Fruit fly (Drosophila melanogaster): ENCODE data around the gene CG17991.

CG17991 gene

dm6 chr3R:27281022-27281810 lies 40.1 kb downstream of the CG17991 start (continued):
- TF ChIP-seq CG31365 (tag; optimal IDR thresholded peaks at IDR 0.05): peak; percentile 87
- peak in 1 of 2 experiments; percentile 88 for TF ChIP-seq Eip74EF (GFP tag; optimal IDR thresholded peaks at IDR 0.05)
- TF ChIP-seq pfk (GFP tag; optimal IDR thresholded peaks at IDR 0.05): no peak
- TF ChIP-seq CG3838 (GFP tag; optimal IDR thresholded peaks at IDR 0.05): peak; percentile 86
- no peak for TF ChIP-seq Sin3A (optimal IDR thresholded peaks at IDR 0.05)
- peak; percentile 51; the same call in 2 of the 3 replicates for TF ChIP-seq CG16813 (GFP tag; IDR thresholded peaks at IDR 0.05; ENCODE audit: partially characterized antibody)
- peak; percentile 92 for TF ChIP-seq Mes4 (GFP tag; optimal IDR thresholded peaks at IDR 0.05)
- peak; percentile 78 for TF ChIP-seq CG10462 (GFP tag; optimal IDR thresholded peaks at IDR 0.05)
- peak; percentile 59 for TF ChIP-seq fru (optimal IDR thresholded peaks at IDR 0.05)
- peak; percentile 90 for TF ChIP-seq scrt (GFP tag; optimal IDR thresholded peaks at IDR 0.05)
- TF ChIP-seq CG6254 (GFP tag; optimal IDR thresholded peaks at IDR 0.05): peak; percentile 91
- peak; percentile 96 for TF ChIP-seq schlank (tag; optimal IDR thresholded peaks at IDR 0.05)
- peak; percentile 97 for TF ChIP-seq CG17328 (GFP tag; IDR thresholded peaks at IDR 0.05)
- peak; percentile 99 for TF ChIP-seq Ets65A (GFP tag)
- TF ChIP-seq Vsx1 (GFP tag; optimal IDR thresholded peaks at IDR 0.05): peak; percentile 97
- TF ChIP-seq CG11456 (GFP tag; IDR thresholded peaks at IDR 0.05): peak; percentile 96
- TF ChIP-seq pita (GFP tag; optimal IDR thresholded peaks at IDR 0.05): no peak
- TF ChIP-seq vnd (GFP tag; IDR thresholded peaks at IDR 0.05; ENCODE audit: partially characterized antibody): peak; percentile 59; the same call in 2 of the 3 replicates
- peak; percentile 92 for TF ChIP-seq Ravus (GFP tag; IDR thresholded peaks at IDR 0.05)
- TF ChIP-seq CoRest (tag; optimal IDR thresholded peaks at IDR 0.05): peak; percentile 94
- TF ChIP-seq CG1233 (GFP tag; optimal IDR thresholded peaks at IDR 0.05): peak; percentile 92
- no peak for TF ChIP-seq eve (GFP tag; optimal IDR thresholded peaks at IDR 0.05)
- peak; percentile 98 for TF ChIP-seq CG1603 (tag; optimal IDR thresholded peaks at IDR 0.05)
- TF ChIP-seq CG12391 (tag; optimal IDR thresholded peaks at IDR 0.05): peak; percentile 94
- TF ChIP-seq CG10366 (GFP tag; IDR thresholded peaks at IDR 0.05): peak; percentile 97
- TF ChIP-seq da (GFP tag; optimal IDR thresholded peaks at IDR 0.05): peak; percentile 77
- peak; percentile 85 for TF ChIP-seq CG4404 (GFP tag; IDR thresholded peaks at IDR 0.05)
- peak; percentile 82 for TF ChIP-seq CG31441 (GFP tag; IDR thresholded peaks at IDR 0.05)
- TF ChIP-seq CG4820 (GFP tag; optimal IDR thresholded peaks at IDR 0.05): peak; percentile 90
- peak; percentile 97 for TF ChIP-seq CG12659 (GFP tag; optimal IDR thresholded peaks at IDR 0.05)
- TF ChIP-seq pnt (GFP tag; optimal IDR thresholded peaks at IDR 0.05): peak; percentile 93
- TF ChIP-seq ato (GFP tag; IDR thresholded peaks at IDR 0.05; ENCODE audit: partially characterized antibody): 0 out of 2 replicates have a peak, but pooled peaks have one; percentile 12
- peak; percentile 88 for TF ChIP-seq nom (GFP tag; optimal IDR thresholded peaks at IDR 0.05)
- peak; percentile 60 for TF ChIP-seq bbx (GFP tag; IDR thresholded peaks at IDR 0.05; ENCODE audit: partially characterized antibody)
- TF ChIP-seq cato (GFP tag; optimal IDR thresholded peaks at IDR 0.05; ENCODE audit: borderline replicate concordance): peak; percentile 81
- TF ChIP-seq ttk (GFP tag; IDR thresholded peaks at IDR 0.05): peak; percentile 95
- peak; percentile 92 for TF ChIP-seq ems (GFP tag; optimal IDR thresholded peaks at IDR 0.05)
- TF ChIP-seq jigr1 (GFP tag; IDR thresholded peaks at IDR 0.05): peak; percentile 94
- TF ChIP-seq CG13287 (GFP tag; IDR thresholded peaks at IDR 0.05; ENCODE audit: partially characterized antibody): peak; percentile 59
- TF ChIP-seq H15 (GFP tag; IDR thresholded peaks at IDR 0.05): peak; percentile 97
- peak; percentile 84 for TF ChIP-seq Gsc (GFP tag; IDR thresholded peaks at IDR 0.05)
- peak; percentile 91 for TF ChIP-seq sim (GFP tag; IDR thresholded peaks at IDR 0.05)
- peak; percentile 27 for TF ChIP-seq BEAF-32 (GFP tag; optimal IDR thresholded peaks at IDR 0.05)
- TF ChIP-seq Trl (optimal IDR thresholded peaks at IDR 0.05): peak; percentile 78 to 92
- TF ChIP-seq Trl (GFP tag; optimal IDR thresholded peaks at IDR 0.05): peak; percentile 94
- TF ChIP-seq mam (GFP tag; optimal IDR thresholded peaks at IDR 0.05): peak; percentile 96
- TF ChIP-seq BtbVII (GFP tag; optimal IDR thresholded peaks at IDR 0.05): peak; percentile 95
- peak; percentile 82 for TF ChIP-seq NC2α (GFP tag; optimal IDR thresholded peaks at IDR 0.05)
- TF ChIP-seq lbe (GFP tag; optimal IDR thresholded peaks at IDR 0.05): peak; percentile 89
